Worm (Caenorhabditis elegans) whole organism, L1 larva: ENCODE data around the gene swsn-7.

Source experiments
- Y116A8C.19 ChIP-seq: sonication (generic microtip); optimal IDR thresholded peaks from 2 replicates; lab custom pipeline; 2016; ENCODE audit warnings: missing compliant biosample characterization, missing genetic modification characterization, borderline replicate concordance
- alr-1 ChIP-seq: fragments of 200-800 bp; sonication (Bioruptor generic); optimal IDR thresholded peaks from 2 replicates; lab custom pipeline; 2018; ENCODE audit warnings: borderline replicate concordance, mild to moderate bottlenecking, missing genetic modification characterization, missing compliant biosample characterization
- aly-2 ChIP-seq: fragments of 150-350 bp; optimal IDR thresholded peaks from 2 replicates; lab custom pipeline; 2014; ENCODE audit warnings: missing biosample characterization, missing genetic modification characterization
- ama-1 ChIP-seq: fragments of 150-350 bp; optimal IDR thresholded peaks from 2 replicates; lab custom pipeline; 2014
- dsc-1 ChIP-seq: sonication (generic microtip); optimal IDR thresholded peaks from 2 replicates; lab custom pipeline; 2016; ENCODE audit warnings: mild to moderate bottlenecking, missing genetic modification characterization, missing compliant biosample characterization
- efl-1 ChIP-seq, 4 experiments: fragments of 150-350 bp; optimal IDR thresholded peaks in 3 of 4; peaks in 1 of 4; 1 replicate in 1 of 4; 2 replicates in 3 of 4; lab custom pipeline; 2014; ENCODE audit warnings: missing biosample characterization in 2 of 4, missing genetic modification characterization in 2 of 4, missing genetic modification reagents in 2 of 4
- egl-27 ChIP-seq, 2 experiments: fragments of 150-350 bp in 1 of 2; sonication (generic microtip); optimal IDR thresholded peaks; 3 replicates each; lab custom pipeline; 2017 to 2018; ENCODE audit warnings: missing biosample characterization in 2 of 2, missing genetic modification characterization in 2 of 2, missing genetic modification reagents in 2 of 2
- elt-2 ChIP-seq: sonication (generic microtip); optimal IDR thresholded peaks from 2 replicates; lab custom pipeline; 2016; ENCODE audit warnings: missing genetic modification characterization, mild to moderate bottlenecking, inconsistent platforms, missing compliant biosample characterization, missing genetic modification reagents
- elt-3 ChIP-seq, 6 experiments: fragments of 150-350 bp in 1 of 6; sonication (generic microtip); optimal IDR thresholded peaks; 2 replicates each; lab custom pipeline; 2017 to 2018; ENCODE audit warnings: missing biosample characterization in 6 of 6, missing genetic modification characterization in 6 of 6, inconsistent platforms in 1 of 6
- ets-5 ChIP-seq: fragments of 200-800 bp; sonication (Bioruptor generic); IDR thresholded peaks from 2 replicates; pipeline ENCODE4 v1.3.6; 2022; ENCODE audit warnings: missing genetic modification characterization, missing compliant biosample characterization
- fkh-10 ChIP-seq: sonication (generic microtip); optimal IDR thresholded peaks from 2 replicates; lab custom pipeline; 2017; ENCODE audit warnings: missing biosample characterization, missing genetic modification reagents, missing genetic modification characterization
- fkh-4 ChIP-seq: sonication (generic microtip); optimal IDR thresholded peaks from 2 replicates; lab custom pipeline; 2016; ENCODE audit warnings: missing compliant biosample characterization, missing genetic modification characterization, borderline replicate concordance
- fkh-8 ChIP-seq: sonication (generic microtip); optimal IDR thresholded peaks from 2 replicates; lab custom pipeline; 2016; ENCODE audit warnings: mild to moderate bottlenecking, missing genetic modification characterization, missing compliant biosample characterization
- fos-1 ChIP-seq: fragments of 150-350 bp; optimal IDR thresholded peaks from 2 replicates; lab custom pipeline; 2014; ENCODE audit warnings: missing biosample characterization, missing genetic modification characterization
- grh-1 ChIP-seq: fragments of 200-800 bp; sonication (Bioruptor generic); IDR thresholded peaks from 2 replicates; pipeline ENCODE4 v1.3.6; 2022; ENCODE audit warnings: missing genetic modification reagents, missing genetic modification characterization, missing compliant biosample characterization
- jun-1 ChIP-seq: fragments of 150-350 bp; optimal IDR thresholded peaks from 2 replicates; lab custom pipeline; 2014; ENCODE audit warnings: missing biosample characterization, missing genetic modification reagents, missing genetic modification characterization
- lin-14 ChIP-seq: fragments of 200-800 bp; sonication (Bioruptor generic); optimal IDR thresholded peaks from 2 replicates; lab custom pipeline; 2018; ENCODE audit warnings: mild to moderate bottlenecking, missing genetic modification characterization, moderate library complexity, missing compliant biosample characterization
- lin-39 ChIP-seq: fragments of 150-350 bp; optimal IDR thresholded peaks from 2 replicates; lab custom pipeline; 2014; ENCODE audit warnings: missing biosample characterization, missing genetic modification reagents, missing genetic modification characterization
- lir-3 ChIP-seq: sonication (generic microtip); optimal IDR thresholded peaks from 2 replicates; lab custom pipeline; 2016; ENCODE audit warnings: mild to moderate bottlenecking, missing genetic modification characterization, moderate library complexity, missing compliant biosample characterization; ENCODE audit not compliant: poor library complexity
- lsy-2 ChIP-seq, 2 experiments: fragments of 150-350 bp; optimal IDR thresholded peaks; 2 replicates each; lab custom pipeline; 2014; ENCODE audit warnings: missing biosample characterization in 2 of 2, missing genetic modification characterization in 2 of 2
- mab-9 ChIP-seq: fragments of 200-800 bp; sonication (Bioruptor generic); IDR thresholded peaks from 2 replicates; pipeline ENCODE4 v1.3.6; 2022; ENCODE audit warnings: missing genetic modification reagents, missing genetic modification characterization, missing compliant biosample characterization
- nhr-11 ChIP-seq: fragments of 150-350 bp; optimal IDR thresholded peaks from 2 replicates; lab custom pipeline; 2014; ENCODE audit warnings: missing biosample characterization, missing genetic modification characterization
- nhr-20 ChIP-seq: sonication (generic microtip); optimal IDR thresholded peaks from 2 replicates; lab custom pipeline; 2016; ENCODE audit warnings: mild to moderate bottlenecking, missing genetic modification characterization, missing compliant biosample characterization
- nhr-47 ChIP-seq: sonication (generic microtip); optimal IDR thresholded peaks from 2 replicates; lab custom pipeline; 2016; ENCODE audit warnings: mild to moderate bottlenecking, missing genetic modification characterization, moderate library complexity, missing compliant biosample characterization
- nhr-77 ChIP-seq: fragments of 150-350 bp; optimal IDR thresholded peaks from 2 replicates; lab custom pipeline; 2014; ENCODE audit warnings: missing biosample characterization, missing genetic modification characterization
- nhr-85 ChIP-seq: sonication (generic microtip); peaks from one replicate; lab custom pipeline; 2016; ENCODE audit warnings: missing genetic modification characterization, inconsistent platforms, missing compliant biosample characterization
- pag-3 ChIP-seq: sonication (generic microtip); optimal IDR thresholded peaks from 2 replicates; lab custom pipeline; 2017; ENCODE audit warnings: missing genetic modification characterization, mild to moderate bottlenecking, missing compliant biosample characterization, antibody characterized with exemption, borderline replicate concordance; ENCODE audit not compliant: insufficient read depth
- pqm-1 ChIP-seq: sonication (generic microtip); optimal IDR thresholded peaks from 3 replicates; lab custom pipeline; 2017; ENCODE audit warnings: missing biosample characterization, missing genetic modification characterization
- snpc-4 ChIP-seq: fragments of 150-350 bp; optimal IDR thresholded peaks from 2 replicates; lab custom pipeline; 2014; ENCODE audit warnings: missing biosample characterization, missing genetic modification characterization
- snu-23 ChIP-seq: sonication (generic microtip); optimal IDR thresholded peaks from 2 replicates; lab custom pipeline; 2016; ENCODE audit warnings: missing genetic modification characterization, missing compliant biosample characterization
- sox-4 ChIP-seq: sonication (generic microtip); optimal IDR thresholded peaks from 2 replicates; lab custom pipeline; 2016; ENCODE audit warnings: missing genetic modification characterization, missing compliant biosample characterization
- sup-37 ChIP-seq: fragments of 200-800 bp; sonication (Bioruptor generic); optimal IDR thresholded peaks from 2 replicates; lab custom pipeline; 2018; ENCODE audit warnings: mild to moderate bottlenecking, missing genetic modification characterization, missing compliant biosample characterization
- tlp-1 ChIP-seq: fragments of 150-350 bp; optimal IDR thresholded peaks from 2 replicates; lab custom pipeline; 2014; ENCODE audit warnings: missing biosample characterization, missing genetic modification characterization
- unc-86 ChIP-seq: sonication (generic microtip); optimal IDR thresholded peaks from 2 replicates; lab custom pipeline; 2016; ENCODE audit warnings: missing genetic modification characterization, missing compliant biosample characterization
- vab-15 ChIP-seq: sonication (generic microtip); optimal IDR thresholded peaks from 2 replicates; lab custom pipeline; 2017; ENCODE audit warnings: missing genotype, mild to moderate bottlenecking, missing genetic modification characterization, missing compliant biosample characterization
- zag-1 ChIP-seq: fragments of 150-350 bp; optimal IDR thresholded peaks from 2 replicates; lab custom pipeline; 2014; ENCODE audit warnings: missing biosample characterization, missing genetic modification characterization
- zip-4 ChIP-seq: fragments of 200-800 bp; sonication (Bioruptor generic); optimal IDR thresholded peaks from 2 replicates; lab custom pipeline; 2018; ENCODE audit warnings: mild to moderate bottlenecking, missing genetic modification characterization, moderate library complexity, missing compliant biosample characterization
- ztf-4 ChIP-seq: fragments of 150-350 bp; optimal IDR thresholded peaks from 2 replicates; lab custom pipeline; 2014; ENCODE audit warnings: missing biosample characterization, missing genetic modification characterization

Gene swsn-7

ce11 chrII:8075324-8075810 lies 47.8 kb upstream of the swsn-7 start, which contains the start of gene K02C4.2 (continued):
- peak; percentile 86 for TF ChIP-seq snu-23 (GFP tag; lab: Kevin White, UChicago)
- TF ChIP-seq sox-4: no peak
- TF ChIP-seq nhr-47 (tag; lab: Kevin White, UChicago): peak; percentile 75
- peak; percentile 60 for TF ChIP-seq zip-4 (GFP tag; lab: Kevin White, UChicago)
- TF ChIP-seq egl-27 (tag; optimal IDR thresholded peaks at IDR 0.05; lab: Kevin White, UChicago): peak in 1 of 2 experiments; percentile 23
- TF ChIP-seq aly-2 (tag; lab: Kevin White, UChicago): peak; percentile 64
- TF ChIP-seq grh-1: no peak
- no peak for TF ChIP-seq fkh-10
- peak; percentile 41 for TF ChIP-seq fos-1 (tag; lab: Kevin White, UChicago)
- no peak for TF ChIP-seq Y116A8C.19 (tag; lab: Kevin White, UChicago)
- TF ChIP-seq snpc-4 (tag; lab: Kevin White, UChicago): peak; percentile 52
- peak; percentile 35; the same call in 1 of the 2 replicates for TF ChIP-seq mab-9 (GFP tag; lab: Robert Waterston, UW)
- no peak for TF ChIP-seq fkh-4 (tag; lab: Kevin White, UChicago)
- peak; percentile 0 for TF ChIP-seq ztf-4 (tag; lab: Kevin White, UChicago)
- no peak for TF ChIP-seq pqm-1 (tag; lab: Kevin White, UChicago)
- TF ChIP-seq sup-37 (GFP tag; lab: Kevin White, UChicago): peak; percentile 73
- peak; percentile 84 for TF ChIP-seq nhr-85 (tag; lab: Kevin White, UChicago)
- TF ChIP-seq unc-86 (tag; lab: Kevin White, UChicago): no peak
- TF ChIP-seq jun-1: peak; percentile 60
- TF ChIP-seq dsc-1: peak; percentile 52
- TF ChIP-seq elt-3 (tag; optimal IDR thresholded peaks at IDR 0.05; lab: Kevin White, UChicago): peak in 3 of 6 experiments; percentile 28 to 77 (median 42)
- TF ChIP-seq ama-1 (lab: Kevin White, UChicago): no peak
- peak; percentile 78 for TF ChIP-seq lin-14 (GFP tag; lab: Kevin White, UChicago)
- TF ChIP-seq lsy-2 (tag; optimal IDR thresholded peaks at IDR 0.05; lab: Kevin White, UChicago): peak; percentile 59 to 83
- no peak for TF ChIP-seq zag-1
- peak; percentile 47 for TF ChIP-seq fkh-8 (tag; lab: Kevin White, UChicago)
- TF ChIP-seq tlp-1: no peak
- TF ChIP-seq lin-39 (tag; lab: Kevin White, UChicago): peak; percentile 18
- TF ChIP-seq ets-5 (GFP tag; lab: Robert Waterston, UW): no peak
- peak; percentile 41 for TF ChIP-seq lir-3
- TF ChIP-seq vab-15 (tag; lab: Kevin White, UChicago): peak; percentile 83
- TF ChIP-seq nhr-20 (tag; lab: Kevin White, UChicago): peak; percentile 83
- peak; percentile 84 for TF ChIP-seq pag-3 (tag; lab: Kevin White, UChicago)
- no peak for TF ChIP-seq nhr-11 (tag; lab: Kevin White, UChicago)

DNA sequence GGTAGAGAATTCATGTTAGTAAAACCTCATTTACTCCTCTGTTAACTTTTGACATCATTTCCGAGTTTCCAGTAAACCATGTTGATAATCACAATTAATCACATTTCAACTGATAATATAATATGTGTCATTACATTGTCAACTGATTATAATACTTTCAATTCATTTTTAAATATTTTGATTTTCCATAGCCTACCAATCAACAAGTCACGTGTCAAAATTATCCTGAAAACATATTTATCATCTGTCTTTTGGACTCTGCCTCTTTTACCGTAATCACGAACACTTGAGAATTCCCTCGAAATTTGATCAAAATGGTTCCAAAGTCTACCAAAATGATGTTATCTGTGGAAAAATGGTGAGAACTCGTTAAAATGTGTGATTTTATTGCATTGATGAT lies 46.5 kb upstream of the swsn-7 start:
- no peak for TF ChIP-seq efl-1 (optimal IDR thresholded peaks at IDR 0.05; lab: Kevin White, UChicago)
- TF ChIP-seq efl-1 (GFP tag; optimal IDR thresholded peaks at IDR 0.05 in 1 of 2; lab: Kevin White, UChicago): peak in 1 of 2 experiments; percentile 60
- TF ChIP-seq nhr-77 (tag; lab: Kevin White, UChicago): no peak
- TF ChIP-seq elt-2 (tag; lab: Kevin White, UChicago): peak; percentile 30
- TF ChIP-seq vab-15 (tag; lab: Kevin White, UChicago): no peak
- TF ChIP-seq alr-1 (tag; lab: Kevin White, UChicago): no peak

ce11 chrII:8073222-8073621 lies 45.7 kb upstream of the swsn-7 start, which contains the start of gene gpcp-2:
TSS of gene gpcp-2 (minus strand) at chrII:8073374.
- TF ChIP-seq elt-2 (tag; lab: Kevin White, UChicago) (peak; percentile 47), alr-1 (tag; lab: Kevin White, UChicago) (no peak)
